Worm (Caenorhabditis elegans) whole organism, young adult: Measurements from ENCODE around the gene F47E1.1.

Experiments used
- B0019.2 ChIP-seq: fragments of 200-800 bp; sonication (Bioruptor generic); conservative IDR thresholded peaks from 2 replicates; pipeline ENCODE4 v1.3.6; 2022; ENCODE audit warnings: missing genetic modification reagents, missing genetic modification characterization, missing compliant biosample characterization
- B0261.1 ChIP-seq: sonication (generic microtip); optimal IDR thresholded peaks from 2 replicates; lab custom pipeline; 2016; ENCODE audit warnings: mild to moderate bottlenecking, missing genetic modification characterization, moderate library complexity, missing compliant biosample characterization
- D2030.7 ChIP-seq: fragments of 200-800 bp; sonication (Bioruptor generic); IDR thresholded peaks from 2 replicates; pipeline ENCODE4 v1.3.6; 2022; ENCODE audit warnings: missing genetic modification reagents, missing genetic modification characterization, missing compliant biosample characterization
- F22D6.2 ChIP-seq: sonication (generic microtip); optimal IDR thresholded peaks from 2 replicates; lab custom pipeline; 2016; ENCODE audit warnings: mild to moderate bottlenecking, missing genetic modification characterization, missing compliant biosample characterization
- F39B2.1 ChIP-seq: fragments of 200-800 bp; sonication (Bioruptor generic); IDR thresholded peaks from 2 replicates; pipeline ENCODE4 v1.3.6; 2022; ENCODE audit warnings: missing genetic modification reagents, missing genetic modification characterization, missing compliant biosample characterization
- F55B11.4 ChIP-seq: sonication (generic microtip); optimal IDR thresholded peaks from 2 replicates; lab custom pipeline; 2016; ENCODE audit warnings: missing compliant biosample characterization, missing genetic modification characterization, borderline replicate concordance; ENCODE audit not compliant: insufficient read depth
- F57C9.4 ChIP-seq: sonication (generic microtip); optimal IDR thresholded peaks from 2 replicates; lab custom pipeline; 2017; ENCODE audit warnings: mild to moderate bottlenecking, missing genetic modification characterization, missing compliant biosample characterization
- T07F8.4 ChIP-seq: sonication (generic microtip); optimal IDR thresholded peaks from 2 replicates; lab custom pipeline; 2016; ENCODE audit warnings: mild to moderate bottlenecking, missing genetic modification characterization, moderate library complexity, missing compliant biosample characterization
- T26A5.8 ChIP-seq: sonication (generic microtip); optimal IDR thresholded peaks from 2 replicates; lab custom pipeline; 2016; ENCODE audit warnings: missing genetic modification characterization, missing compliant biosample characterization
- Y53F4B.3 ChIP-seq: fragments of 200-800 bp; sonication (Bioruptor generic); IDR thresholded peaks from 2 replicates; pipeline ENCODE4 v1.3.6; 2022; ENCODE audit warnings: missing genetic modification reagents, missing genetic modification characterization, missing compliant biosample characterization
- Y95B8A.8 ChIP-seq: fragments of 200-800 bp; sonication (Bioruptor generic); IDR thresholded peaks from 2 replicates; pipeline ENCODE4 v1.3.6; 2022; ENCODE audit warnings: missing genetic modification reagents, missing genetic modification characterization, missing compliant biosample characterization
- ama-1 ChIP-seq, 3 experiments: fragments of 150-350 bp in 1 of 3; sonication (generic microtip) in 2 of 3; optimal IDR thresholded peaks; 2 replicates each; lab custom pipeline; 2014 to 2018; ENCODE audit warnings: missing biosample characterization in 2 of 3, missing genetic modification characterization in 2 of 3, missing genetic modification reagents in 2 of 3
- attf-3 ChIP-seq: fragments of 200-800 bp; sonication (Bioruptor generic); conservative IDR thresholded peaks from 2 replicates; pipeline ENCODE4 v1.3.6; 2022; ENCODE audit warnings: missing genetic modification reagents, missing genetic modification characterization, missing compliant biosample characterization
- cebp-2 ChIP-seq: fragments of 200-800 bp; sonication (Bioruptor generic); IDR thresholded peaks from 2 replicates; pipeline ENCODE4 v1.3.6; 2022; ENCODE audit warnings: missing genetic modification characterization, missing compliant biosample characterization
- ceh-91 ChIP-seq: fragments of 200-800 bp; sonication (Bioruptor generic); IDR thresholded peaks from 2 replicates; pipeline ENCODE4 v1.3.6; 2022; ENCODE audit warnings: missing genetic modification reagents, missing genetic modification characterization, missing compliant biosample characterization
- die-1 ChIP-seq: sonication (generic microtip); optimal IDR thresholded peaks from 2 replicates; lab custom pipeline; 2016; ENCODE audit warnings: missing genotype, mild to moderate bottlenecking, missing genetic modification characterization, missing compliant biosample characterization
- dpff-1 ChIP-seq: sonication (generic microtip); optimal IDR thresholded peaks from 2 replicates; lab custom pipeline; 2017; ENCODE audit warnings: mild to moderate bottlenecking, missing genetic modification characterization, missing compliant biosample characterization
- dpl-1 ChIP-seq: fragments of 150-350 bp; optimal IDR thresholded peaks from 2 replicates; lab custom pipeline; 2014; ENCODE audit warnings: missing biosample characterization, missing genetic modification reagents, missing genetic modification characterization
- egl-18 ChIP-seq: fragments of 200-800 bp; sonication (Bioruptor generic); IDR thresholded peaks from 2 replicates; pipeline ENCODE4 v1.3.6; 2022; ENCODE audit warnings: missing genetic modification reagents, missing genetic modification characterization, missing compliant biosample characterization
- egrh-3 ChIP-seq: fragments of 200-800 bp; sonication (Bioruptor generic); IDR thresholded peaks from 2 replicates; pipeline ENCODE4 v1.3.6; 2022; ENCODE audit warnings: missing genetic modification reagents, missing genetic modification characterization, missing compliant biosample characterization
- him-1 ChIP-seq: sonication (generic microtip); optimal IDR thresholded peaks from 2 replicates; lab custom pipeline; 2016; ENCODE audit warnings: missing genotype, missing genetic modification reagents, missing genetic modification characterization, missing compliant biosample characterization
- hlh-12 ChIP-seq: sonication (generic microtip); optimal IDR thresholded peaks from 2 replicates; lab custom pipeline; 2016; ENCODE audit warnings: missing genetic modification characterization, missing compliant biosample characterization
- hmg-1.2 ChIP-seq: fragments of 200-800 bp; sonication (Bioruptor generic); IDR thresholded peaks from 2 replicates; pipeline ENCODE4 v1.3.6; 2022; ENCODE audit warnings: missing genetic modification reagents, missing genetic modification characterization, missing compliant biosample characterization
- hmg-20 ChIP-seq: fragments of 200-800 bp; sonication (Bioruptor generic); IDR thresholded peaks from 2 replicates; pipeline ENCODE4 v1.3.6; 2022; ENCODE audit warnings: missing genetic modification reagents, missing genetic modification characterization, missing compliant biosample characterization
- hrde-1 ChIP-seq: sonication (generic microtip); optimal IDR thresholded peaks from 2 replicates; lab custom pipeline; 2016; ENCODE audit warnings: missing genetic modification characterization, mild to moderate bottlenecking, missing compliant biosample characterization, moderate library complexity, missing genotype, missing genetic modification reagents, borderline replicate concordance
- hsf-1 ChIP-seq: fragments of 200-800 bp; sonication (Bioruptor generic); IDR thresholded peaks from 2 replicates; pipeline ENCODE4 v1.3.6; 2022; ENCODE audit warnings: missing genetic modification reagents, missing genetic modification characterization, missing compliant biosample characterization
- lag-1 ChIP-seq: fragments of 200-800 bp; sonication (Bioruptor generic); IDR thresholded peaks from 2 replicates; pipeline ENCODE4 v1.3.6; 2022; ENCODE audit warnings: missing genetic modification reagents, missing genetic modification characterization, missing compliant biosample characterization
- let-607 ChIP-seq, 2 experiments: fragments of 200-800 bp in 1 of 2; sonication (Bioruptor generic) in 1 of 2; sonication (generic microtip) in 1 of 2; optimal IDR thresholded peaks; 2 replicates each; lab custom pipeline; 2016 to 2018; ENCODE audit warnings: mild to moderate bottlenecking in 2 of 2, missing compliant biosample characterization in 2 of 2, missing genetic modification characterization in 2 of 2, moderate library complexity in 2 of 2, missing genotype in 1 of 2
- lin-40 ChIP-seq: sonication (generic microtip); optimal IDR thresholded peaks from 2 replicates; lab custom pipeline; 2016; ENCODE audit warnings: missing genetic modification characterization, mild to moderate bottlenecking, missing compliant biosample characterization, missing genotype, missing genetic modification reagents
- madf-10 ChIP-seq: sonication (generic microtip); optimal IDR thresholded peaks from 2 replicates; lab custom pipeline; 2016; ENCODE audit warnings: mild to moderate bottlenecking, missing genetic modification characterization, missing compliant biosample characterization
- madf-3 ChIP-seq: fragments of 200-800 bp; sonication (Bioruptor generic); IDR thresholded peaks from 2 replicates; pipeline ENCODE4 v1.3.6; 2022; ENCODE audit warnings: missing genetic modification reagents, missing genetic modification characterization, missing compliant biosample characterization
- madf-8 ChIP-seq: fragments of 200-800 bp; sonication (Bioruptor generic); conservative IDR thresholded peaks from 2 replicates; pipeline ENCODE4 v1.3.6; 2022; ENCODE audit warnings: missing genetic modification reagents, missing genetic modification characterization, missing compliant biosample characterization
- mes-4 ChIP-seq: sonication (generic microtip); optimal IDR thresholded peaks from 2 replicates; lab custom pipeline; 2016; ENCODE audit warnings: missing genotype, missing genetic modification characterization, missing compliant biosample characterization
- nhr-90 ChIP-seq: sonication (generic microtip); optimal IDR thresholded peaks from 2 replicates; lab custom pipeline; 2016; ENCODE audit warnings: missing genotype, mild to moderate bottlenecking, missing genetic modification characterization, missing compliant biosample characterization
- pbrm-1 ChIP-seq: fragments of 200-800 bp; sonication (Bioruptor generic); IDR thresholded peaks from 2 replicates; pipeline ENCODE4 v1.3.6; 2022; ENCODE audit warnings: missing genetic modification reagents, missing genetic modification characterization, missing compliant biosample characterization
- pha-4 ChIP-seq: fragments of 150-350 bp; sonication (generic microtip); optimal IDR thresholded peaks from 2 replicates; lab custom pipeline; 2014; ENCODE audit warnings: missing biosample characterization, missing genetic modification reagents, missing genetic modification characterization
- rcor-1 ChIP-seq: fragments of 200-800 bp; sonication (Bioruptor generic); IDR thresholded peaks from 2 replicates; pipeline ENCODE4 v1.3.6; 2022; ENCODE audit warnings: missing genetic modification reagents, missing genetic modification characterization, missing compliant biosample characterization
- rpc-1 ChIP-seq, 2 experiments: fragments of 150-350 bp in 1 of 2; sonication (generic microtip) in 1 of 2; optimal IDR thresholded peaks; 2 replicates each; lab custom pipeline; 2014 to 2018; ENCODE audit warnings: missing biosample characterization in 1 of 2, missing genetic modification characterization in 1 of 2, missing genetic modification reagents in 1 of 2, missing genotype in 1 of 2
- snpc-1.3 ChIP-seq: sonication (generic microtip); optimal IDR thresholded peaks from 2 replicates; lab custom pipeline; 2017; ENCODE audit warnings: missing genetic modification characterization, mild to moderate bottlenecking, missing compliant biosample characterization, antibody characterized with exemption, moderate library complexity, missing genotype, missing genetic modification reagents; ENCODE audit not compliant: insufficient read depth
- snpc-3.4 ChIP-seq: sonication (generic microtip); optimal IDR thresholded peaks from 2 replicates; lab custom pipeline; 2017; ENCODE audit warnings: missing genetic modification characterization, mild to moderate bottlenecking, missing compliant biosample characterization, antibody characterized with exemption, moderate library complexity, missing genotype, missing genetic modification reagents
- somi-1 ChIP-seq: fragments of 200-800 bp; sonication (Bioruptor generic); optimal IDR thresholded peaks from 2 replicates; lab custom pipeline; 2018; ENCODE audit warnings: mild to moderate bottlenecking, missing genetic modification characterization, missing compliant biosample characterization
- sptf-2 ChIP-seq: fragments of 200-800 bp; sonication (Bioruptor generic); optimal IDR thresholded peaks from 2 replicates; lab custom pipeline; 2018; ENCODE audit warnings: mild to moderate bottlenecking, missing genetic modification characterization, missing compliant biosample characterization
- tbx-9 ChIP-seq: sonication (generic microtip); optimal IDR thresholded peaks from 2 replicates; lab custom pipeline; 2016; ENCODE audit warnings: borderline replicate concordance, missing genetic modification characterization, inconsistent platforms, missing compliant biosample characterization
- unc-62 ChIP-seq: fragments of 150-350 bp; optimal IDR thresholded peaks from 2 replicates; lab custom pipeline; 2014; ENCODE audit warnings: missing biosample characterization, missing genetic modification reagents, missing genetic modification characterization
- zim-3 ChIP-seq: sonication (generic microtip); optimal IDR thresholded peaks from 2 replicates; lab custom pipeline; 2017; ENCODE audit warnings: mild to moderate bottlenecking, missing genetic modification characterization, moderate library complexity, missing compliant biosample characterization
- ztf-18 ChIP-seq: sonication (generic microtip); optimal IDR thresholded peaks from 2 replicates; lab custom pipeline; 2016; ENCODE audit warnings: missing genotype, mild to moderate bottlenecking, missing genetic modification characterization, missing compliant biosample characterization
- ztf-25 ChIP-seq: fragments of 200-800 bp; sonication (Bioruptor generic); IDR thresholded peaks from 2 replicates; pipeline ENCODE4 v1.3.6; 2022; ENCODE audit warnings: missing genetic modification reagents, missing genetic modification characterization, missing compliant biosample characterization

F47E1.1 gene

ce11 chrX:9078149-9078548, 1.2 kb downstream of the F47E1.1 start:
- no peak for TF ChIP-seq ama-1 (optimal IDR thresholded peaks at IDR 0.05; lab: Kevin White, UChicago)
- TF ChIP-seq ama-1 (GFP tag; optimal IDR thresholded peaks at IDR 0.05; lab: Kevin White, UChicago), result peak in 1 of 2 experiments; percentile 66
- TF ChIP-seq madf-8, result no peak
- no peak for TF ChIP-seq F22D6.2 (tag; lab: Kevin White, UChicago)
- TF ChIP-seq madf-10 (tag; lab: Kevin White, UChicago), result peak; percentile 74
- 0 out of 2 replicates have a peak, but pooled peaks have one; percentile 40 for TF ChIP-seq hmg-20 (GFP tag; lab: Robert Waterston, UW)
- peak; percentile 88 for TF ChIP-seq B0261.1 (tag; lab: Kevin White, UChicago)
- peak; percentile 30 for TF ChIP-seq snpc-1.3 (tag; lab: Kevin White, UChicago)
- TF ChIP-seq attf-3, result no peak
- peak; percentile 73 for TF ChIP-seq hmg-1.2 (GFP tag; lab: Robert Waterston, UW)
- TF ChIP-seq hrde-1 (tag; lab: Kevin White, UChicago), result peak; percentile 34
- TF ChIP-seq T26A5.8 (tag; lab: Kevin White, UChicago), result peak; percentile 38
- TF ChIP-seq T07F8.4, result peak; percentile 78
- TF ChIP-seq pha-4 (tag; lab: Kevin White, UChicago), result no peak
- TF ChIP-seq tbx-9, result no peak
- no peak for TF ChIP-seq rcor-1 (GFP tag; lab: Robert Waterston, UW)
- TF ChIP-seq rpc-1 (optimal IDR thresholded peaks at IDR 0.05; lab: Kevin White, UChicago), result peak; percentile 89
- TF ChIP-seq rpc-1 (tag; optimal IDR thresholded peaks at IDR 0.05; lab: Kevin White, UChicago), result peak; percentile 92
- no peak for TF ChIP-seq F39B2.1
- TF ChIP-seq somi-1, result peak; percentile 28
- peak; percentile 8 for TF ChIP-seq zim-3
- TF ChIP-seq lin-40 (tag; lab: Kevin White, UChicago), result peak; percentile 26
- 0 out of 2 replicates have a peak, but pooled peaks have one; percentile 46 for TF ChIP-seq ztf-25
- TF ChIP-seq ceh-91 (GFP tag; lab: Robert Waterston, UW), result no peak
- TF ChIP-seq die-1 (tag; lab: Kevin White, UChicago), result peak; percentile 81
- TF ChIP-seq Y53F4B.3, result no peak
- TF ChIP-seq pbrm-1, result peak; percentile 72
- no peak for TF ChIP-seq unc-62 (GFP tag; lab: Kevin White, UChicago)
- 0 out of 2 replicates have a peak, but pooled peaks have one; percentile 9 for TF ChIP-seq lag-1 (GFP tag; lab: Robert Waterston, UW)
- TF ChIP-seq dpff-1, result no peak
- peak; percentile 48; the same call in 1 of the 2 replicates for TF ChIP-seq egl-18 (GFP tag; lab: Robert Waterston, UW)
- TF ChIP-seq cebp-2, result no peak
- peak; percentile 25; the same call in 1 of the 2 replicates for TF ChIP-seq egrh-3 (GFP tag; lab: Robert Waterston, UW)
- TF ChIP-seq hsf-1, result peak; percentile 47; the same call in 1 of the 2 replicates
- TF ChIP-seq Y95B8A.8 (GFP tag; lab: Robert Waterston, UW), result 0 out of 2 replicates have a peak, but pooled peaks have one; percentile 17
- peak; percentile 35 for TF ChIP-seq sptf-2
- peak in 1 of 2 experiments; percentile 55 for TF ChIP-seq let-607 (tag; optimal IDR thresholded peaks at IDR 0.05; lab: Kevin White, UChicago)
- peak; percentile 71 for TF ChIP-seq ztf-18 (tag; lab: Kevin White, UChicago)
- peak; percentile 72 for TF ChIP-seq mes-4 (tag; lab: Kevin White, UChicago)
- no peak for TF ChIP-seq F57C9.4
- TF ChIP-seq hlh-12 (tag; lab: Kevin White, UChicago), result peak; percentile 30
- 0 out of 2 replicates have a peak, but pooled peaks have one; percentile 35 for TF ChIP-seq madf-3 (GFP tag; lab: Robert Waterston, UW)
- TF ChIP-seq him-1, result peak; percentile 77
- TF ChIP-seq nhr-90 (tag; lab: Kevin White, UChicago), result peak; percentile 80
- no peak for TF ChIP-seq B0019.2 (GFP tag; lab: Robert Waterston, UW)
- no peak for TF ChIP-seq F55B11.4 (tag; lab: Kevin White, UChicago)
- TF ChIP-seq snpc-3.4 (tag; lab: Kevin White, UChicago), result no peak
- TF ChIP-seq dpl-1, result no peak
- peak; percentile 38; the same call in 1 of the 2 replicates for TF ChIP-seq D2030.7
